Worm (Caenorhabditis elegans) whole organism, mixed stage, embryonic: ENCODE results near the gene Y73B6BL.47.

Source experiments
- ceh-43 ChIP-seq: fragments of 200-800 bp; sonication (Bioruptor generic); optimal IDR thresholded peaks from 2 replicates; lab custom pipeline; 2018; ENCODE audit warnings: mild to moderate bottlenecking, missing genetic modification characterization, moderate library complexity, missing compliant biosample characterization
- cnd-1 ChIP-seq: fragments of 200-800 bp; sonication (Bioruptor generic); optimal IDR thresholded peaks from 2 replicates; lab custom pipeline; 2018; ENCODE audit warnings: mild to moderate bottlenecking, missing genetic modification characterization, missing compliant biosample characterization
- elt-1 ChIP-seq: sonication (generic microtip); optimal IDR thresholded peaks from 2 replicates; lab custom pipeline; 2017; ENCODE audit warnings: missing genetic modification characterization, mild to moderate bottlenecking, missing compliant biosample characterization, antibody characterized with exemption, moderate library complexity, borderline replicate concordance; ENCODE audit not compliant: insufficient read depth
- lsy-2 ChIP-seq: fragments of 150-350 bp; optimal IDR thresholded peaks from 2 replicates; lab custom pipeline; 2014; ENCODE audit warnings: missing biosample characterization, missing genetic modification characterization
- nhr-237 ChIP-seq: fragments of 150-350 bp; optimal IDR thresholded peaks from 2 replicates; lab custom pipeline; 2014; ENCODE audit warnings: missing biosample characterization, missing genetic modification characterization
- snpc-4 ChIP-seq: fragments of 150-350 bp; optimal IDR thresholded peaks from 2 replicates; lab custom pipeline; 2014; ENCODE audit warnings: missing biosample characterization, missing genetic modification characterization
- sptf-1 ChIP-seq: sonication (generic microtip); optimal IDR thresholded peaks from 2 replicates; lab custom pipeline; 2017; ENCODE audit warnings: mild to moderate bottlenecking, missing genetic modification characterization, moderate library complexity, missing compliant biosample characterization
- unc-39 ChIP-seq: fragments of 150-350 bp; optimal IDR thresholded peaks from 2 replicates; lab custom pipeline; 2014; ENCODE audit warnings: missing biosample characterization, missing genetic modification characterization
- ztf-11 ChIP-seq: fragments of 150-350 bp; optimal IDR thresholded peaks from 2 replicates; lab custom pipeline; 2014; ENCODE audit warnings: missing biosample characterization, missing genetic modification characterization

DNA sequence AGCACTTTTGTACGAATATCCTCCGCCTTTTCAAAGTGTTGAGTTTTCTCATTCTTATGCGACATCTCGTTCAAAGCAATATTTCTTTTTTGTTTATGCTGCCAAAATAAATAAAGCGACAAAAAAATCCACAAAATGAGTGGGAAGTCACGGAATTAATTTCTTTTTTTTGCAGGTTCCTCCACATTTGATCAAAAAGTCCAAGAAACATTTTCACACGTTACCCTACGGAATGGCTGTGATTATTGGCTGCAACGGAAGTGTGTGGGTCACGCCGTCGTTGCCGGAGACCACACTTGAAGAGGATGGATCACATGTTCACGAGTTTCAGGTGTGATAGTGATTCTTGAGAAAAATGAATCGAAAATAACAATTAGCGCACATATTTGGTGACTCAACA lies 54.8 kb downstream of the Y73B6BL.47 start, which contains the start of gene Y73B6BL.22:
- TF ChIP-seq elt-1 (tag; lab: Kevin White, UChicago): no peak
- no peak for TF ChIP-seq nhr-237 (tag; lab: Kevin White, UChicago)
- TF ChIP-seq ceh-43 (GFP tag; lab: Kevin White, UChicago): no peak
- TF ChIP-seq cnd-1 (tag; lab: Kevin White, UChicago): no peak
- TF ChIP-seq snpc-4 (tag; lab: Kevin White, UChicago): no peak
- TF ChIP-seq lsy-2: no peak
- no peak for TF ChIP-seq unc-39 (tag; lab: Kevin White, UChicago)
- TF ChIP-seq ztf-11 (tag; lab: Kevin White, UChicago): no peak
- TF ChIP-seq sptf-1 (tag; lab: Kevin White, UChicago): no peak
